Worm (Caenorhabditis elegans): Measurements from ENCODE around the gene gst-34.
A peak's percentile ranks its signal among the peaks of the same experiment; 100 is the strongest.

gst-34 gene

DNA sequence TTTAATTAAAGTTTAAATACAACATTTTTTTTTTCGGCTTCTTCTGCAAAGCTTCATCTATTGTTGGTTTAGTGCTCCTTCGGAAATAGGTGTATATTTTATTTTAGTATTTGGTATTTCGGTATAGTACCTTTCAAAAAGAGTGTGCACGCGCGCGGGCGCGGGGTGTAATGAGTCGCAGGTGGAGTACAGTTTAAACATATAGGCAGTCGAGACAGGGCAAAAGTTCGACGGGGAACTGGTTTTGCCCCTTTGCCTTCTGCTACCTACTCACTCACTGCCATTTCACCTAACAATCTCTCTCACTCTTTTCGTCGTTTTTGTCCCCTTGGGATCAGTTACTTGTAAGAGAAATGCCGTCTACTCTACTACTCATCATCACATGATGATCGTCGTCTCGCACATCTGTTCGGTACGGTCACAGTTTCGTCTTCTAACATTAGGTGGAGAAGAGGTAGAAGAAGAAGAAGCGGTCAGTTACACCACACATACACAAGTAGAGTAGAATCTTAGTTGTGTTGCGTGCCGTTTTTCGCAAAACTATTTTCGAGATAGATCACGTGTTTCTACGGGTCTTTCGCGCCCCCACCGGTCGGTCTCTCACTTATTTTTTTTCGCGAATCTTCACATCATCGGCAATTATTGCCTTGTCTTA is 29.3 kb upstream of the gst-34 start (continued):
- no peak for TF ChIP-seq dsc-1 (tag; optimal IDR thresholded peaks at IDR 0.05)

DNA sequence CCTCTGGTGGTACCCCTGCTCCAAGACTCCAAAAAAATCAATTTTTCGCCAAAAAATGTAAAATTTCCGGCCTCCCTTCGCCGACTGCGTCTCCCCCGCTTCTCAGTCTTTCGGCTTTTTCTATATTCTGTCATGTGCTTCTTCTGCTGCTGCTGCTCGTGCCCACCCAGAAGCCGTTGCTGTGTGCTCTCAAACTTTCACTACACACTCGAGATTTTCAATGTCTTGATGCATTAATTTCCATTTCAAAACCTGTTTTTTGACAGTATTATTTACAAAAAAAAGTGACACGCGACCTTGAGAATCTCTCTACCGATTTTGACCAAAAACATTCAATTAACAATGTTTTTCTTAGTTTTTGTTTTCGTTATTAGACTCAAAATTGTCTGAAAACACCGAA is 26.3 kb upstream of the gst-34 start:
- TF ChIP-seq efl-3 (GFP tag; optimal IDR thresholded peaks at IDR 0.05) (no peak), lin-13 (GFP tag; optimal IDR thresholded peaks at IDR 0.05) (no peak), ets-5 (GFP tag; IDR thresholded peaks at IDR 0.05) (no peak), C34B4.2 (tag; optimal IDR thresholded peaks at IDR 0.05) (no peak), hpl-2 (GFP tag; optimal IDR thresholded peaks at IDR 0.05) (no peak), tbx-2 (tag; optimal IDR thresholded peaks at IDR 0.05) (no peak), unc-86 (tag; optimal IDR thresholded peaks at IDR 0.05) (no peak), sup-37 (GFP tag; optimal IDR thresholded peaks at IDR 0.05) (no peak), egl-27 (tag; optimal IDR thresholded peaks at IDR 0.05) (no peak), nhr-90 (tag; optimal IDR thresholded peaks at IDR 0.05; ENCODE audit: poor library complexity) (no peak), aly-2 (tag; optimal IDR thresholded peaks at IDR 0.05) (no peak), ceh-8 (GFP tag; optimal IDR thresholded peaks at IDR 0.05) (no peak), nhr-11 (tag; optimal IDR thresholded peaks at IDR 0.05) (no peak), ces-1 (GFP tag; optimal IDR thresholded peaks at IDR 0.05) (no peak), skn-1 (tag; optimal IDR thresholded peaks at IDR 0.05) (no peak), xbp-1 (tag; optimal IDR thresholded peaks at IDR 0.05) (no peak), sptf-1 (tag; optimal IDR thresholded peaks at IDR 0.05) (no peak), nhr-19 (GFP tag; conservative IDR thresholded peaks at IDR 0.05) (no peak), grh-1 (GFP tag; IDR thresholded peaks at IDR 0.05) (peak; percentile 71), nhr-84 (tag; optimal IDR thresholded peaks at IDR 0.05) (no peak), nhr-77 (tag; optimal IDR thresholded peaks at IDR 0.05) (no peak), ama-1 (optimal IDR thresholded peaks at IDR 0.05) (no peak), rnt-1 (tag; optimal IDR thresholded peaks at IDR 0.05) (peak; percentile 25), unc-30 (tag; optimal IDR thresholded peaks at IDR 0.05) (no peak), nhr-47 (tag; optimal IDR thresholded peaks at IDR 0.05) (peak; percentile 11), nhr-20 (tag; optimal IDR thresholded peaks at IDR 0.05) (peak; percentile 30), mab-9 (GFP tag; IDR thresholded peaks at IDR 0.05) (no peak), pax-3 (tag; optimal IDR thresholded peaks at IDR 0.05) (no peak), C16A3.4 (tag; optimal IDR thresholded peaks at IDR 0.05) (no peak), elt-2 (tag; optimal IDR thresholded peaks at IDR 0.05) (no peak), mef-2 (tag; optimal IDR thresholded peaks at IDR 0.05) (no peak), isw-1 (GFP tag; IDR thresholded peaks at IDR 0.05) (no peak), hlh-4 (tag; optimal IDR thresholded peaks at IDR 0.05) (no peak), fos-1 (tag; optimal IDR thresholded peaks at IDR 0.05) (no peak), mdl-1 (tag; optimal IDR thresholded peaks at IDR 0.05) (no peak), vab-15 (tag; optimal IDR thresholded peaks at IDR 0.05) (no peak), fkh-10 (GFP tag; optimal IDR thresholded peaks at IDR 0.05) (no peak), nhr-71 (tag; optimal IDR thresholded peaks at IDR 0.05) (peak; percentile 35), pqm-1 (tag; optimal IDR thresholded peaks at IDR 0.05) (no peak), mep-1 (tag; optimal IDR thresholded peaks at IDR 0.05) (no peak), irx-1 (tag; optimal IDR thresholded peaks at IDR 0.05) (no peak), ceh-88 (GFP tag; IDR thresholded peaks at IDR 0.05) (no peak), nhr-12 (tag; optimal IDR thresholded peaks at IDR 0.05) (no peak), dsc-1 (tag; optimal IDR thresholded peaks at IDR 0.05) (no peak), zip-4 (GFP tag; optimal IDR thresholded peaks at IDR 0.05) (no peak), ztf-4 (tag; optimal IDR thresholded peaks at IDR 0.05) (no peak), alr-1 (tag; optimal IDR thresholded peaks at IDR 0.05; ENCODE audit: borderline replicate concordance) (no peak), lin-35 (GFP tag; optimal IDR thresholded peaks at IDR 0.05) (no peak), snu-23 (GFP tag; optimal IDR thresholded peaks at IDR 0.05) (peak; percentile 10), unc-62 (GFP tag; optimal IDR thresholded peaks at IDR 0.05) (no peak), sox-4 (tag; optimal IDR thresholded peaks at IDR 0.05) (no peak)

Measured in whole organism, L1 larva.